Fruit fly (Drosophila melanogaster): ENCODE data around the gene Galphaf.

Galphaf gene

dm6 chr3L:16711430-16712228 lies 43.9 kb upstream of the Galphaf start, which contains the start of the genes CG43954, Lasp and Dab (continued):
- no peak for TF ChIP-seq Abd-B (GFP tag; optimal IDR thresholded peaks at IDR 0.05)
- no peak for TF ChIP-seq mam (GFP tag; optimal IDR thresholded peaks at IDR 0.05)
- peak; percentile 36 for TF ChIP-seq nau (GFP tag; optimal IDR thresholded peaks at IDR 0.05)
- peak; percentile 6 for TF ChIP-seq Ssrp (tag; optimal IDR thresholded peaks at IDR 0.05)
- TF ChIP-seq Dp (GFP tag; optimal IDR thresholded peaks at IDR 0.05), result peak; percentile 79
- 0 out of 2 replicates have a peak, but pooled peaks have one; percentile 7 for TF ChIP-seq inv (GFP tag; IDR thresholded peaks at IDR 0.05; ENCODE audit: partially characterized antibody)
- peak; percentile 10 for TF ChIP-seq Chrac-16 (GFP tag; optimal IDR thresholded peaks at IDR 0.05)
- TF ChIP-seq lola (GFP tag; optimal IDR thresholded peaks at IDR 0.05), result no peak
- TF ChIP-seq sc (optimal IDR thresholded peaks at IDR 0.05), result no peak
- TF ChIP-seq sc (GFP tag; optimal IDR thresholded peaks at IDR 0.05), result no peak
- no peak for TF ChIP-seq CG3726 (GFP tag; IDR thresholded peaks at IDR 0.05)
- peak; percentile 70 for TF ChIP-seq CG2116 (GFP tag; optimal IDR thresholded peaks at IDR 0.05)
- TF ChIP-seq ac (GFP tag; optimal IDR thresholded peaks at IDR 0.05), result peak; percentile 18
- TF ChIP-seq CG13775 (GFP tag; optimal IDR thresholded peaks at IDR 0.05), result no peak
- TF ChIP-seq en (GFP tag; optimal IDR thresholded peaks at IDR 0.05), result no peak
- TF ChIP-seq tll (GFP tag; optimal IDR thresholded peaks at IDR 0.05), result no peak
- no peak for TF ChIP-seq Atf-2 (GFP tag; optimal IDR thresholded peaks at IDR 0.05)
- no peak for TF ChIP-seq CG9437 (GFP tag; optimal IDR thresholded peaks at IDR 0.05)
- TF ChIP-seq nerfin-1 (tag; optimal IDR thresholded peaks at IDR 0.05), result peak; percentile 5
- no peak for TF ChIP-seq CG12219 (GFP tag; optimal IDR thresholded peaks at IDR 0.05)
- peak; percentile 47 for TF ChIP-seq CG11504 (tag; optimal IDR thresholded peaks at IDR 0.05)
- TF ChIP-seq Dll (GFP tag; IDR thresholded peaks at IDR 0.05; ENCODE audit: partially characterized antibody), result peak; percentile 71
- no peak for TF ChIP-seq dimm (GFP tag; IDR thresholded peaks at IDR 0.05)
- peak; percentile 82 for TF ChIP-seq Ets97D (GFP tag; optimal IDR thresholded peaks at IDR 0.05)
- TF ChIP-seq Med (GFP tag), result peak; percentile 89
- TF ChIP-seq grn (GFP tag; optimal IDR thresholded peaks at IDR 0.05), result peak; percentile 32
- peak; percentile 69 for TF ChIP-seq sens (GFP tag)
- peak; percentile 55 for TF ChIP-seq CG13296 (GFP tag; optimal IDR thresholded peaks at IDR 0.05)
- TF ChIP-seq CG3838 (GFP tag; optimal IDR thresholded peaks at IDR 0.05), result no peak
- TF ChIP-seq abd-A (tag; optimal IDR thresholded peaks at IDR 0.05), result peak; percentile 30
- peak; percentile 60 for TF ChIP-seq wek (GFP tag; optimal IDR thresholded peaks at IDR 0.05)
- TF ChIP-seq CG9817 (tag; optimal IDR thresholded peaks at IDR 0.05), result no peak
- peak; percentile 58; the same call in 2 of the 3 replicates for TF ChIP-seq z (GFP tag; IDR thresholded peaks at IDR 0.05)
- no peak for TF ChIP-seq br (optimal IDR thresholded peaks at IDR 0.05)
- no peak for TF ChIP-seq bowl (GFP tag; IDR thresholded peaks at IDR 0.05)
- TF ChIP-seq Dref (GFP tag; IDR thresholded peaks at IDR 0.05), result peak; percentile 77
- TF ChIP-seq BEAF-32 (GFP tag; optimal IDR thresholded peaks at IDR 0.05), result peak; percentile 65
- TF ChIP-seq Gug (GFP tag; IDR thresholded peaks at IDR 0.05), result 0 out of 4 replicates have a peak, but pooled peaks have one; percentile 21
- TF ChIP-seq CG9727 (GFP tag; optimal IDR thresholded peaks at IDR 0.05), result peak; percentile 38
- TF ChIP-seq MTF-1 (GFP tag; optimal IDR thresholded peaks at IDR 0.05; ENCODE audit: borderline replicate concordance), result peak; percentile 85
- peak; percentile 49 for TF ChIP-seq Sry-δ (GFP tag; optimal IDR thresholded peaks at IDR 0.05)
- TF ChIP-seq NFAT (GFP tag; IDR thresholded peaks at IDR 0.05), result peak; percentile 82
- TF ChIP-seq CG4328 (GFP tag; optimal IDR thresholded peaks at IDR 0.05), result no peak
- peak; percentile 3 for TF ChIP-seq CG11723 (GFP tag; optimal IDR thresholded peaks at IDR 0.05)
- no peak for TF ChIP-seq CG12155 (GFP tag; optimal IDR thresholded peaks at IDR 0.05)
- TF ChIP-seq CG32772 (GFP tag; IDR thresholded peaks at IDR 0.05), result no peak
- TF ChIP-seq Mrtf (GFP tag; IDR thresholded peaks at IDR 0.05), result no peak
- TF ChIP-seq CG33557 (GFP tag; optimal IDR thresholded peaks at IDR 0.05), result peak; percentile 4
- peak; percentile 60 for TF ChIP-seq stc (GFP tag; IDR thresholded peaks at IDR 0.05)

Data from whole organism, embryonic.